Worm (Caenorhabditis elegans): ENCODE measurements around the gene T17A3.12.

DNA sequence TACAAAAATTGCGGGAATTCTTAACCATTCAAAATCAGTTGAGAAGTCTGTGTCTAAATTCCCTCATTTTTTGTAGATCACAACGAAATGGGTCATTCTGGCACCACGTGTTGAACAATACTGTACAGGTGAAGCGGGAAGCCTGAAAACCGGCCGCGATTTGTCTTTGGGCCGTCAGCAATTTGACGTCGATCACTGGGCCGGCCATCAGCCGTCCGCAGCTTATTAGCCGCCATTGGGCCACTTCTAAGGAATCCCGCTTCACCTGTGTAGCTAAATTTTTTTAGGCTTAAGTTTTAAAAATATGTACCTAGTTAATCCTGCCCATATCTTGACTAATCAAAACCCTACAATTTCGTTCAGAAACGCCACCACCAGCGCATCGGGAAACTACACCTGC lies 14.7 kb upstream of the T17A3.12 start:
- TF ChIP-seq lin-15B (tag; optimal IDR thresholded peaks at IDR 0.05) (no peak), dmd-9 (GFP tag; IDR thresholded peaks at IDR 0.05) (no peak), ama-1 (optimal IDR thresholded peaks at IDR 0.05) (no peak), lin-13 (GFP tag; optimal IDR thresholded peaks at IDR 0.05) (no peak), dpl-1 (GFP tag; optimal IDR thresholded peaks at IDR 0.05) (no peak)
